Fruit fly (Drosophila melanogaster) whole organism, pupa: ENCODE measurements around the gene gish.

Source experiments
- CG8301 ChIP-seq: fragments of 200-800 bp; sonication (Bioruptor generic); optimal IDR thresholded peaks from 2 replicates; lab custom pipeline; 2018; ENCODE audit warnings: missing biosample characterization, mild to moderate bottlenecking, missing genetic modification characterization
- gl ChIP-seq: fragments of 200-800 bp; sonication (Bioruptor generic); optimal IDR thresholded peaks from 2 replicates; lab custom pipeline; 2018; ENCODE audit warnings: missing biosample characterization, mild to moderate bottlenecking, missing genetic modification characterization

- no peak for TF ChIP-seq CG8301 (tag; lab: Kevin White, UChicago)
- TF ChIP-seq gl (tag; lab: Kevin White, UChicago), result no peak
Observed at dm6 chr3R:16249510-16249828, 22.8 kb upstream of the gish start.
